Worm (Caenorhabditis elegans) whole organism, midembryonic: ENCODE data around the gene W06A11.1.

Experiments
- T22C8.4 ChIP-seq: fragments of 200-800 bp; sonication (Bioruptor generic); IDR thresholded peaks from 2 replicates; pipeline ENCODE4 v1.3.6; 2022; ENCODE audit warnings: missing genetic modification characterization, missing compliant biosample characterization
- cog-1 ChIP-seq: sonication (generic microtip); optimal IDR thresholded peaks from 2 replicates; lab custom pipeline; 2016; ENCODE audit warnings: missing genetic modification characterization, missing compliant biosample characterization
- flt-1 ChIP-seq: fragments of 200-800 bp; sonication (Bioruptor generic); IDR thresholded peaks from 2 replicates; pipeline ENCODE4 v1.3.6; 2022; ENCODE audit warnings: missing genetic modification characterization, missing compliant biosample characterization
- klf-2 ChIP-seq: fragments of 200-800 bp; sonication (Bioruptor generic); conservative IDR thresholded peaks from 2 replicates; pipeline ENCODE4 v1.3.6; 2022; ENCODE audit warnings: missing genetic modification reagents, missing genetic modification characterization, missing compliant biosample characterization
- med-1 ChIP-seq: sonication (generic microtip); optimal IDR thresholded peaks from 2 replicates; lab custom pipeline; 2017; ENCODE audit warnings: missing genetic modification characterization, mild to moderate bottlenecking, missing compliant biosample characterization, antibody characterized with exemption, missing genetic modification reagents; ENCODE audit not compliant: insufficient read depth
- ref-1 ChIP-seq: fragments of 200-800 bp; sonication (Bioruptor generic); conservative IDR thresholded peaks from 2 replicates; pipeline ENCODE4 v1.3.6; 2022; ENCODE audit warnings: missing genetic modification reagents, missing genetic modification characterization, missing compliant biosample characterization
- tab-1 ChIP-seq: fragments of 200-800 bp; sonication (Bioruptor generic); IDR thresholded peaks from 2 replicates; pipeline ENCODE4 v1.3.6; 2022; ENCODE audit warnings: missing genetic modification characterization, missing compliant biosample characterization
- ztf-23 ChIP-seq: fragments of 200-800 bp; sonication (Bioruptor generic); IDR thresholded peaks from 2 replicates; pipeline ENCODE4 v1.3.6; 2022; ENCODE audit warnings: missing genetic modification reagents, missing genetic modification characterization, missing compliant biosample characterization
- ztf-29 ChIP-seq: fragments of 200-800 bp; sonication (Bioruptor generic); IDR thresholded peaks from 2 replicates; pipeline ENCODE4 v1.3.6; 2022; ENCODE audit warnings: missing genetic modification reagents, missing genetic modification characterization, missing compliant biosample characterization

W06A11.1 gene

ce11 chrII:4045396-4045795, 22.0 kb upstream of the W06A11.1 start, which contains the start of gene K07D4.2:
Gene K07D4.2 (minus strand): TSS chrII:4045496.
- no peak for TF ChIP-seq tab-1
- no peak for TF ChIP-seq klf-2 (GFP tag; lab: Robert Waterston, UW)
- TF ChIP-seq ref-1 (GFP tag; lab: Robert Waterston, UW): no peak
- no peak for TF ChIP-seq T22C8.4 (GFP tag; lab: Robert Waterston, UW)

ce11 chrII:4047839-4048440, 19.4 kb upstream of the W06A11.1 start:
- TF ChIP-seq ztf-23 (GFP tag; lab: Robert Waterston, UW) (peak; percentile 79), flt-1 (GFP tag; lab: Robert Waterston, UW) (peak; percentile 56; the same call in 1 of the 2 replicates), klf-2 (GFP tag; lab: Robert Waterston, UW) (0 out of 2 replicates have a peak, but pooled peaks have one; percentile 55), ztf-29 (GFP tag; lab: Robert Waterston, UW) (0 out of 2 replicates have a peak, but pooled peaks have one; percentile 35)

- no peak for TF ChIP-seq T22C8.4 (GFP tag; lab: Robert Waterston, UW)
- no peak for TF ChIP-seq cog-1
- TF ChIP-seq klf-2 (GFP tag; lab: Robert Waterston, UW): no peak
- no peak for TF ChIP-seq tab-1
- TF ChIP-seq med-1: no peak
- TF ChIP-seq ref-1 (GFP tag; lab: Robert Waterston, UW): no peak
- TF ChIP-seq flt-1 (GFP tag; lab: Robert Waterston, UW): no peak
- no peak for TF ChIP-seq ztf-23 (GFP tag; lab: Robert Waterston, UW)
- TF ChIP-seq ztf-29 (GFP tag; lab: Robert Waterston, UW): no peak
Measured at ce11 chrII:4062477-4062876, 4.9 kb upstream of the W06A11.1 start, which contains the start of gene gadr-4. Gene gadr-4 (minus strand): TSS chrII:4062577.

ce11 chrII:4063997-4064396, 3.4 kb upstream of the W06A11.1 start, which contains the start of gene fbxb-118:
Gene fbxb-118 (minus strand): TSS chrII:4064097.
- TF ChIP-seq T22C8.4 (GFP tag; lab: Robert Waterston, UW) (no peak), ztf-29 (GFP tag; lab: Robert Waterston, UW) (no peak), med-1 (no peak), klf-2 (GFP tag; lab: Robert Waterston, UW) (no peak), ztf-23 (GFP tag; lab: Robert Waterston, UW) (no peak), cog-1 (no peak), ref-1 (GFP tag; lab: Robert Waterston, UW) (no peak), flt-1 (GFP tag; lab: Robert Waterston, UW) (no peak), tab-1 (no peak)

ce11 chrII:4068141-4068540, 783 bp downstream of the W06A11.1 start:
- no peak for TF ChIP-seq ztf-29 (GFP tag; lab: Robert Waterston, UW)
- TF ChIP-seq klf-2 (GFP tag; lab: Robert Waterston, UW): no peak
- TF ChIP-seq tab-1: no peak
- no peak for TF ChIP-seq cog-1
- no peak for TF ChIP-seq ref-1 (GFP tag; lab: Robert Waterston, UW)
- no peak for TF ChIP-seq med-1
- no peak for TF ChIP-seq flt-1 (GFP tag; lab: Robert Waterston, UW)
- TF ChIP-seq T22C8.4 (GFP tag; lab: Robert Waterston, UW): no peak
- no peak for TF ChIP-seq ztf-23 (GFP tag; lab: Robert Waterston, UW)

ce11 chrII:4071075-4071474, 3.7 kb downstream of the W06A11.1 start:
- TF ChIP-seq ztf-29 (GFP tag; lab: Robert Waterston, UW) (no peak), med-1 (no peak), cog-1 (no peak)

- TF ChIP-seq ztf-29 (GFP tag; lab: Robert Waterston, UW): no peak
- no peak for TF ChIP-seq T22C8.4 (GFP tag; lab: Robert Waterston, UW)
- TF ChIP-seq cog-1: no peak
- no peak for TF ChIP-seq med-1
- TF ChIP-seq flt-1 (GFP tag; lab: Robert Waterston, UW): no peak
- no peak for TF ChIP-seq tab-1
- no peak for TF ChIP-seq ref-1 (GFP tag; lab: Robert Waterston, UW)
- no peak for TF ChIP-seq klf-2 (GFP tag; lab: Robert Waterston, UW)
- TF ChIP-seq ztf-23 (GFP tag; lab: Robert Waterston, UW): no peak
Measured at ce11 chrII:4074710-4075109, 7.4 kb downstream of the W06A11.1 start.

- TF ChIP-seq T22C8.4 (GFP tag; lab: Robert Waterston, UW) (no peak), tab-1 (no peak), ztf-23 (GFP tag; lab: Robert Waterston, UW) (no peak), klf-2 (GFP tag; lab: Robert Waterston, UW) (no peak), ztf-29 (GFP tag; lab: Robert Waterston, UW) (no peak), med-1 (no peak), flt-1 (GFP tag; lab: Robert Waterston, UW) (no peak)
Measured at ce11 chrII:4081141-4081540, 13.8 kb downstream of the W06A11.1 start.

ce11 chrII:4081891-4082290, 14.5 kb downstream of the W06A11.1 start:
- TF ChIP-seq ref-1 (GFP tag; lab: Robert Waterston, UW) (no peak), klf-2 (GFP tag; lab: Robert Waterston, UW) (no peak), ztf-29 (GFP tag; lab: Robert Waterston, UW) (peak; percentile 64; the same call in 1 of the 2 replicates)

- no peak for TF ChIP-seq ztf-29 (GFP tag; lab: Robert Waterston, UW)
- TF ChIP-seq klf-2 (GFP tag; lab: Robert Waterston, UW): no peak
- no peak for TF ChIP-seq ref-1 (GFP tag; lab: Robert Waterston, UW)
- TF ChIP-seq med-1: no peak
- TF ChIP-seq flt-1 (GFP tag; lab: Robert Waterston, UW): no peak
- TF ChIP-seq cog-1: no peak
- no peak for TF ChIP-seq ztf-23 (GFP tag; lab: Robert Waterston, UW)
- no peak for TF ChIP-seq tab-1
- no peak for TF ChIP-seq T22C8.4 (GFP tag; lab: Robert Waterston, UW)
Measured at ce11 chrII:4082754-4083153, 15.4 kb downstream of the W06A11.1 start, which contains the start of gene R11F4.2. Gene R11F4.2 (plus strand): TSS chrII:4083054.
